Worm (Caenorhabditis elegans) whole organism, late embryonic: Measurements from ENCODE around the gene VZK822L.2.

ENCODE experiments used
- C38D4.7 ChIP-seq: fragments of 200-800 bp; sonication (Bioruptor generic); optimal IDR thresholded peaks from 2 replicates; lab custom pipeline; 2018; ENCODE audit warnings: mild to moderate bottlenecking, missing genetic modification characterization, moderate library complexity, missing compliant biosample characterization
- F13H6.1 ChIP-seq: sonication (generic microtip); optimal IDR thresholded peaks from 2 replicates; lab custom pipeline; 2016; ENCODE audit warnings: missing genetic modification characterization, missing compliant biosample characterization
- T23F11.4 ChIP-seq: fragments of 200-800 bp; sonication (Bioruptor generic); optimal IDR thresholded peaks from 2 replicates; lab custom pipeline; 2018; ENCODE audit warnings: mild to moderate bottlenecking, missing genetic modification characterization, missing compliant biosample characterization
- Y22D7AL.16 ChIP-seq: sonication (generic microtip); optimal IDR thresholded peaks from 2 replicates; lab custom pipeline; 2016; ENCODE audit warnings: missing genetic modification characterization, missing compliant biosample characterization
- ceh-14 ChIP-seq: sonication (generic microtip); optimal IDR thresholded peaks from 2 replicates; lab custom pipeline; 2016; ENCODE audit warnings: missing genotype, missing genetic modification characterization, missing compliant biosample characterization
- ceh-18 ChIP-seq: sonication (generic microtip); optimal IDR thresholded peaks from 2 replicates; lab custom pipeline; 2016; ENCODE audit warnings: missing genetic modification characterization, missing compliant biosample characterization
- ceh-2 ChIP-seq: sonication (generic microtip); optimal IDR thresholded peaks from 2 replicates; lab custom pipeline; 2016; ENCODE audit warnings: missing genotype, missing genetic modification characterization, missing compliant biosample characterization
- ceh-30 ChIP-seq: fragments of 150-350 bp; optimal IDR thresholded peaks from 2 replicates; lab custom pipeline; 2014; ENCODE audit warnings: missing biosample characterization, missing genetic modification characterization
- ceh-31 ChIP-seq: sonication (generic microtip); optimal IDR thresholded peaks from 2 replicates; lab custom pipeline; 2016; ENCODE audit warnings: missing genetic modification characterization, missing compliant biosample characterization
- ceh-34 ChIP-seq: sonication (generic microtip); optimal IDR thresholded peaks from 2 replicates; lab custom pipeline; 2016; ENCODE audit warnings: mild to moderate bottlenecking, missing genetic modification characterization, missing compliant biosample characterization
- ceh-45 ChIP-seq: fragments of 200-800 bp; sonication (Bioruptor generic); IDR thresholded peaks from 2 replicates; pipeline ENCODE4 v1.3.6; 2022; ENCODE audit warnings: missing genetic modification reagents, missing genetic modification characterization, missing compliant biosample characterization
- ceh-48 ChIP-seq: sonication (generic microtip); optimal IDR thresholded peaks from 2 replicates; lab custom pipeline; 2016; ENCODE audit warnings: missing genetic modification characterization, inconsistent platforms, missing compliant biosample characterization
- ceh-6 ChIP-seq: fragments of 200-800 bp; sonication (Bioruptor generic); optimal IDR thresholded peaks from 2 replicates; lab custom pipeline; 2018; ENCODE audit warnings: mild to moderate bottlenecking, missing genetic modification characterization, missing compliant biosample characterization
- che-1 ChIP-seq: sonication (generic microtip); optimal IDR thresholded peaks from 2 replicates; lab custom pipeline; 2016; ENCODE audit warnings: mild to moderate bottlenecking, missing genetic modification characterization, missing compliant biosample characterization
- dmd-4 ChIP-seq: sonication (generic microtip); optimal IDR thresholded peaks from 2 replicates; lab custom pipeline; 2016; ENCODE audit warnings: borderline replicate concordance, missing genetic modification characterization, missing compliant biosample characterization
- dve-1 ChIP-seq: sonication (generic microtip); optimal IDR thresholded peaks from 2 replicates; lab custom pipeline; 2017; ENCODE audit warnings: antibody characterized with exemption, mild to moderate bottlenecking, missing genetic modification characterization, missing compliant biosample characterization
- elt-2 ChIP-seq: sonication (generic microtip); optimal IDR thresholded peaks from 2 replicates; lab custom pipeline; 2016; ENCODE audit warnings: missing genetic modification reagents, missing genetic modification characterization, missing compliant biosample characterization
- ets-4 ChIP-seq: sonication (generic microtip); optimal IDR thresholded peaks from 2 replicates; lab custom pipeline; 2016; ENCODE audit warnings: missing genetic modification characterization, missing compliant biosample characterization
- eyg-1 ChIP-seq: sonication (generic microtip); optimal IDR thresholded peaks from 2 replicates; lab custom pipeline; 2016; ENCODE audit warnings: missing genotype, missing genetic modification characterization, missing compliant biosample characterization
- fkh-10 ChIP-seq: fragments of 150-350 bp; optimal IDR thresholded peaks from 2 replicates; lab custom pipeline; 2014; ENCODE audit warnings: missing biosample characterization, missing genetic modification reagents, missing genetic modification characterization
- fkh-6 ChIP-seq: sonication (generic microtip); optimal IDR thresholded peaks from 2 replicates; lab custom pipeline; 2016; ENCODE audit warnings: missing genetic modification characterization, missing compliant biosample characterization
- gmeb-2 ChIP-seq: sonication (generic microtip); optimal IDR thresholded peaks from 2 replicates; lab custom pipeline; 2016; ENCODE audit warnings: missing genetic modification characterization, inconsistent platforms, missing compliant biosample characterization
- hlh-13 ChIP-seq: fragments of 200-800 bp; sonication (Bioruptor generic); optimal IDR thresholded peaks from 2 replicates; lab custom pipeline; 2018; ENCODE audit warnings: mild to moderate bottlenecking, missing genetic modification characterization, missing compliant biosample characterization
- hlh-30 ChIP-seq: sonication (generic microtip); optimal IDR thresholded peaks from 2 replicates; lab custom pipeline; 2017; ENCODE audit warnings: antibody characterized with exemption, missing genetic modification characterization, missing compliant biosample characterization; ENCODE audit not compliant: insufficient read depth
- hlh-6 ChIP-seq: sonication (generic microtip); optimal IDR thresholded peaks from 2 replicates; lab custom pipeline; 2016; ENCODE audit warnings: missing genotype, missing genetic modification characterization, missing compliant biosample characterization
- lim-6 ChIP-seq: sonication (generic microtip); optimal IDR thresholded peaks from 2 replicates; lab custom pipeline; 2016; ENCODE audit warnings: missing genetic modification characterization, missing compliant biosample characterization
- lin-11 ChIP-seq: fragments of 200-800 bp; sonication (Bioruptor generic); optimal IDR thresholded peaks from 2 replicates; lab custom pipeline; 2018; ENCODE audit warnings: mild to moderate bottlenecking, missing genetic modification characterization, missing compliant biosample characterization
- madf-2 ChIP-seq: sonication (generic microtip); optimal IDR thresholded peaks from 2 replicates; lab custom pipeline; 2017; ENCODE audit warnings: missing genetic modification characterization, missing compliant biosample characterization
- mec-3 ChIP-seq: sonication (generic microtip); optimal IDR thresholded peaks from 2 replicates; lab custom pipeline; 2016; ENCODE audit warnings: borderline replicate concordance, missing genetic modification characterization, missing compliant biosample characterization
- nfya-1 ChIP-seq: sonication (generic microtip); optimal IDR thresholded peaks from 2 replicates; lab custom pipeline; 2017; ENCODE audit warnings: missing genetic modification characterization, mild to moderate bottlenecking, missing compliant biosample characterization, antibody characterized with exemption, moderate library complexity
- nhr-232 ChIP-seq: sonication (generic microtip); optimal IDR thresholded peaks from 2 replicates; lab custom pipeline; 2016; ENCODE audit warnings: missing genetic modification characterization, missing compliant biosample characterization
- odd-2 ChIP-seq: sonication (generic microtip); optimal IDR thresholded peaks from 2 replicates; lab custom pipeline; 2017; ENCODE audit warnings: antibody characterized with exemption, mild to moderate bottlenecking, missing genetic modification characterization, missing compliant biosample characterization
- pag-3 ChIP-seq: sonication (generic microtip); optimal IDR thresholded peaks from 2 replicates; lab custom pipeline; 2016; ENCODE audit warnings: missing compliant biosample characterization, missing genetic modification characterization, borderline replicate concordance
- pax-1 ChIP-seq: fragments of 150-350 bp; optimal IDR thresholded peaks from 2 replicates; lab custom pipeline; 2014; ENCODE audit warnings: missing biosample characterization, missing genetic modification characterization
- pha-4 ChIP-seq: fragments of 150-350 bp; optimal IDR thresholded peaks from 2 replicates; lab custom pipeline; 2018; ENCODE audit warnings: missing biosample characterization, missing genetic modification reagents, missing genetic modification characterization
- pqm-1 ChIP-seq: sonication (generic microtip); optimal IDR thresholded peaks from 2 replicates; lab custom pipeline; 2016; ENCODE audit warnings: missing genetic modification characterization, missing compliant biosample characterization
- pros-1 ChIP-seq: fragments of 150-350 bp; optimal IDR thresholded peaks from 2 replicates; lab custom pipeline; 2014; ENCODE audit warnings: missing biosample characterization, missing genetic modification reagents, missing genetic modification characterization
- ref-2 ChIP-seq: sonication (generic microtip); optimal IDR thresholded peaks from 2 replicates; lab custom pipeline; 2016; ENCODE audit warnings: missing genetic modification characterization, missing compliant biosample characterization
- rnt-1 ChIP-seq: sonication (generic microtip); optimal IDR thresholded peaks from 2 replicates; lab custom pipeline; 2016; ENCODE audit warnings: missing genetic modification characterization, missing compliant biosample characterization
- sdc-2 ChIP-seq: sonication (generic microtip); optimal IDR thresholded peaks from 2 replicates; lab custom pipeline; 2016; ENCODE audit warnings: missing genotype, missing genetic modification characterization, missing compliant biosample characterization
- sox-4 ChIP-seq: sonication (generic microtip); optimal IDR thresholded peaks from 2 replicates; lab custom pipeline; 2017; ENCODE audit warnings: mild to moderate bottlenecking, missing genetic modification characterization, inconsistent platforms, missing compliant biosample characterization
- syd-9 ChIP-seq: sonication (generic microtip); optimal IDR thresholded peaks from 2 replicates; lab custom pipeline; 2016; ENCODE audit warnings: mild to moderate bottlenecking, missing genetic modification characterization, moderate library complexity, missing compliant biosample characterization
- tbx-7 ChIP-seq: sonication (generic microtip); optimal IDR thresholded peaks from 2 replicates; lab custom pipeline; 2016; ENCODE audit warnings: missing genotype, missing genetic modification characterization, missing compliant biosample characterization
- ttx-3 ChIP-seq: sonication (generic microtip); optimal IDR thresholded peaks from 2 replicates; lab custom pipeline; 2016; ENCODE audit warnings: missing genetic modification reagents, missing genetic modification characterization, missing compliant biosample characterization
- unc-3 ChIP-seq, 2 experiments: fragments of 200-800 bp in 1 of 2; sonication (Bioruptor generic) in 1 of 2; sonication (generic microtip) in 1 of 2; conservative IDR thresholded peaks in 1 of 2; optimal IDR thresholded peaks in 1 of 2; 2 replicates each; pipeline versions ENCODE4 v1.3.6 to Lab custom; 2016 to 2022; ENCODE audit warnings: missing compliant biosample characterization in 2 of 2, missing genetic modification characterization in 2 of 2, missing genetic modification reagents in 1 of 2
- zip-5 ChIP-seq: sonication (generic microtip); optimal IDR thresholded peaks from 2 replicates; lab custom pipeline; 2016; ENCODE audit warnings: missing genetic modification characterization, missing compliant biosample characterization
- ztf-16 ChIP-seq: sonication (generic microtip); optimal IDR thresholded peaks from 2 replicates; lab custom pipeline; 2017; ENCODE audit warnings: missing genetic modification characterization, missing compliant biosample characterization

The VZK822L.2 gene

ce11 chrIV:11928388-11928787 lies 16.6 kb downstream of the VZK822L.2 start:
- no peak for TF ChIP-seq ceh-48
- TF ChIP-seq ceh-34 (tag; lab: Kevin White, UChicago), result no peak
- no peak for TF ChIP-seq pax-1 (tag; lab: Kevin White, UChicago)
- TF ChIP-seq syd-9 (tag; lab: Kevin White, UChicago), result peak; percentile 27
- no peak for TF ChIP-seq ceh-2
- TF ChIP-seq lin-11 (tag; lab: Kevin White, UChicago), result peak; percentile 44
- peak; percentile 19 for TF ChIP-seq fkh-6
- no peak for TF ChIP-seq ets-4 (tag; lab: Kevin White, UChicago)
- TF ChIP-seq ceh-45, result no peak
- peak; percentile 44 for TF ChIP-seq ceh-6 (GFP tag; lab: Kevin White, UChicago)
- TF ChIP-seq eyg-1 (tag; lab: Kevin White, UChicago), result no peak
- no peak for TF ChIP-seq ceh-30 (tag; lab: Kevin White, UChicago)
- no peak for TF ChIP-seq ttx-3 (tag; lab: Kevin White, UChicago)
- peak; percentile 39 for TF ChIP-seq che-1 (tag; lab: Kevin White, UChicago)
- TF ChIP-seq mec-3 (tag; lab: Kevin White, UChicago), result no peak
- peak; percentile 18 for TF ChIP-seq gmeb-2 (tag; lab: Kevin White, UChicago)
- TF ChIP-seq T23F11.4 (GFP tag; lab: Kevin White, UChicago), result peak; percentile 30
- TF ChIP-seq C38D4.7 (GFP tag; lab: Kevin White, UChicago), result peak; percentile 34
- peak; percentile 50 for TF ChIP-seq ref-2 (tag; lab: Kevin White, UChicago)
- no peak for TF ChIP-seq fkh-10 (GFP tag; lab: Kevin White, UChicago)
- TF ChIP-seq lim-6, result no peak
- TF ChIP-seq pha-4 (tag; lab: Kevin White, UChicago), result no peak
- no peak for TF ChIP-seq ceh-18 (tag; lab: Kevin White, UChicago)
- no peak for TF ChIP-seq unc-3 (GFP tag; conservative IDR thresholded peaks at IDR 0.05; lab: Robert Waterston, UW)
- TF ChIP-seq unc-3 (tag; optimal IDR thresholded peaks at IDR 0.05; lab: Kevin White, UChicago), result no peak
- TF ChIP-seq hlh-30 (tag; lab: Kevin White, UChicago), result no peak
- no peak for TF ChIP-seq F13H6.1 (tag; lab: Kevin White, UChicago)
- TF ChIP-seq sox-4 (tag; lab: Kevin White, UChicago), result no peak
- no peak for TF ChIP-seq pqm-1 (tag; lab: Kevin White, UChicago)
- no peak for TF ChIP-seq tbx-7 (tag; lab: Kevin White, UChicago)
- TF ChIP-seq madf-2 (tag; lab: Kevin White, UChicago), result no peak
- no peak for TF ChIP-seq dve-1
- no peak for TF ChIP-seq sdc-2 (tag; lab: Kevin White, UChicago)
- no peak for TF ChIP-seq ztf-16
- no peak for TF ChIP-seq rnt-1
- peak; percentile 43 for TF ChIP-seq nhr-232
- peak; percentile 25 for TF ChIP-seq elt-2
- TF ChIP-seq zip-5, result no peak
- TF ChIP-seq Y22D7AL.16, result no peak
- TF ChIP-seq hlh-13, result no peak
- TF ChIP-seq, all 69 proteins: peak for 11

ce11 chrIV:11930572-11930971 lies 18.7 kb downstream of the VZK822L.2 start, which contains the start of gene nhx-9:
TSS of gene nhx-9 (plus strand) at chrIV:11930872.
- no peak for TF ChIP-seq sdc-2 (tag; lab: Kevin White, UChicago)
- TF ChIP-seq fkh-6, result no peak
- no peak for TF ChIP-seq dve-1
- no peak for TF ChIP-seq ceh-6 (GFP tag; lab: Kevin White, UChicago)
- no peak for TF ChIP-seq dmd-4
- TF ChIP-seq ceh-2, result no peak
- TF ChIP-seq pax-1 (tag; lab: Kevin White, UChicago), result no peak
- TF ChIP-seq pag-3 (tag; lab: Kevin White, UChicago), result no peak
- TF ChIP-seq hlh-6 (tag; lab: Kevin White, UChicago), result no peak
- no peak for TF ChIP-seq madf-2 (tag; lab: Kevin White, UChicago)
- no peak for TF ChIP-seq ttx-3 (tag; lab: Kevin White, UChicago)
- no peak for TF ChIP-seq odd-2 (tag; lab: Kevin White, UChicago)
- TF ChIP-seq nfya-1, result no peak
- TF ChIP-seq ceh-14 (tag; lab: Kevin White, UChicago), result no peak
- no peak for TF ChIP-seq ceh-31 (tag; lab: Kevin White, UChicago)
- TF ChIP-seq mec-3 (tag; lab: Kevin White, UChicago), result no peak
- TF ChIP-seq pros-1 (tag; lab: Kevin White, UChicago), result no peak
- TF ChIP-seq, all 69 proteins: peak for 0
